Worm (Caenorhabditis elegans) whole organism, dauer: ENCODE data around the gene pqn-15.

Source experiments
- unc-62 ChIP-seq: sonication (generic microtip); optimal IDR thresholded peaks from 2 replicates; lab custom pipeline; 2017; ENCODE audit warnings: missing biosample characterization, missing genetic modification reagents, missing genetic modification characterization

The pqn-15 gene

ce11 chrX:4254782-4255181 lies 52.0 kb downstream of the pqn-15 start, which contains the start of gene taf-11.1:
taf-11.1 (plus strand) TSS chrX:4255170.
- TF ChIP-seq unc-62 (GFP tag; lab: Kevin White, UChicago), result no peak

- no peak for TF ChIP-seq unc-62 (GFP tag; lab: Kevin White, UChicago)
Observed at ce11 chrX:4252047-4252446, 54.7 kb downstream of the pqn-15 start, which contains the start of gene srv-5. srv-5 (plus strand) TSS chrX:4252347.

ce11 chrX:4248949-4249348 lies 57.8 kb downstream of the pqn-15 start, which contains the start of gene hlh-13:
hlh-13 (plus strand) TSS chrX:4249249.
- TF ChIP-seq unc-62 (GFP tag; lab: Kevin White, UChicago), result no peak

- no peak for TF ChIP-seq unc-62 (GFP tag; lab: Kevin White, UChicago)
Observed at ce11 chrX:4248417-4248816, 58.3 kb downstream of the pqn-15 start.
